Worm (Caenorhabditis elegans) whole organism, late embryonic: Measurements from ENCODE around the gene Y7A5A.9.

Experiments
- C38D4.7 ChIP-seq: fragments of 200-800 bp; sonication (Bioruptor generic); optimal IDR thresholded peaks from 2 replicates; lab custom pipeline; 2018; ENCODE audit warnings: mild to moderate bottlenecking, missing genetic modification characterization, moderate library complexity, missing compliant biosample characterization
- K02D7.2 ChIP-seq: sonication (generic microtip); optimal IDR thresholded peaks from 2 replicates; lab custom pipeline; 2017; ENCODE audit warnings: mild to moderate bottlenecking, missing genetic modification characterization, missing compliant biosample characterization
- ceh-2 ChIP-seq: sonication (generic microtip); optimal IDR thresholded peaks from 2 replicates; lab custom pipeline; 2016; ENCODE audit warnings: missing genotype, missing genetic modification characterization, missing compliant biosample characterization
- dmd-4 ChIP-seq: sonication (generic microtip); optimal IDR thresholded peaks from 2 replicates; lab custom pipeline; 2016; ENCODE audit warnings: borderline replicate concordance, missing genetic modification characterization, missing compliant biosample characterization
- elt-4 ChIP-seq: sonication (generic microtip); optimal IDR thresholded peaks from 2 replicates; lab custom pipeline; 2016; ENCODE audit warnings: missing genetic modification characterization, missing compliant biosample characterization
- fkh-6 ChIP-seq: sonication (generic microtip); optimal IDR thresholded peaks from 2 replicates; lab custom pipeline; 2016; ENCODE audit warnings: missing genetic modification characterization, missing compliant biosample characterization
- hlh-13 ChIP-seq: fragments of 200-800 bp; sonication (Bioruptor generic); optimal IDR thresholded peaks from 2 replicates; lab custom pipeline; 2018; ENCODE audit warnings: mild to moderate bottlenecking, missing genetic modification characterization, missing compliant biosample characterization
- nfya-1 ChIP-seq: sonication (generic microtip); optimal IDR thresholded peaks from 2 replicates; lab custom pipeline; 2017; ENCODE audit warnings: missing genetic modification characterization, mild to moderate bottlenecking, missing compliant biosample characterization, antibody characterized with exemption, moderate library complexity
- nhr-11 ChIP-seq: fragments of 150-350 bp; optimal IDR thresholded peaks from 2 replicates; lab custom pipeline; 2014; ENCODE audit warnings: missing biosample characterization, missing genetic modification characterization
- pat-9 ChIP-seq: fragments of 200-800 bp; sonication (Bioruptor generic); optimal IDR thresholded peaks from 2 replicates; lab custom pipeline; 2018; ENCODE audit warnings: mild to moderate bottlenecking, missing genetic modification characterization, moderate library complexity, missing compliant biosample characterization
- pha-4 ChIP-seq: fragments of 150-350 bp; optimal IDR thresholded peaks from 2 replicates; lab custom pipeline; 2018; ENCODE audit warnings: missing biosample characterization, missing genetic modification reagents, missing genetic modification characterization
- pqm-1 ChIP-seq: sonication (generic microtip); optimal IDR thresholded peaks from 2 replicates; lab custom pipeline; 2016; ENCODE audit warnings: missing genetic modification characterization, missing compliant biosample characterization
- rnt-1 ChIP-seq: sonication (generic microtip); optimal IDR thresholded peaks from 2 replicates; lab custom pipeline; 2016; ENCODE audit warnings: missing genetic modification characterization, missing compliant biosample characterization

- TF ChIP-seq C38D4.7 (GFP tag; lab: Kevin White, UChicago) (no peak), pqm-1 (tag; lab: Kevin White, UChicago) (no peak), rnt-1 (tag; lab: Kevin White, UChicago) (no peak), elt-4 (tag; lab: Kevin White, UChicago) (no peak), nfya-1 (tag; lab: Kevin White, UChicago) (no peak), fkh-6 (no peak), pat-9 (tag; lab: Kevin White, UChicago) (no peak), ceh-2 (tag; lab: Kevin White, UChicago) (no peak), K02D7.2 (no peak), nhr-11 (tag; lab: Kevin White, UChicago) (no peak), dmd-4 (tag; lab: Kevin White, UChicago) (no peak), pha-4 (no peak), hlh-13 (GFP tag; lab: Kevin White, UChicago) (no peak)
Observed at ce11 chrX:15831537-15831936, 4.6 kb downstream of the Y7A5A.9 start.
